Fruit fly (Drosophila melanogaster): Measurements from ENCODE around the gene Argk1.

DNA sequence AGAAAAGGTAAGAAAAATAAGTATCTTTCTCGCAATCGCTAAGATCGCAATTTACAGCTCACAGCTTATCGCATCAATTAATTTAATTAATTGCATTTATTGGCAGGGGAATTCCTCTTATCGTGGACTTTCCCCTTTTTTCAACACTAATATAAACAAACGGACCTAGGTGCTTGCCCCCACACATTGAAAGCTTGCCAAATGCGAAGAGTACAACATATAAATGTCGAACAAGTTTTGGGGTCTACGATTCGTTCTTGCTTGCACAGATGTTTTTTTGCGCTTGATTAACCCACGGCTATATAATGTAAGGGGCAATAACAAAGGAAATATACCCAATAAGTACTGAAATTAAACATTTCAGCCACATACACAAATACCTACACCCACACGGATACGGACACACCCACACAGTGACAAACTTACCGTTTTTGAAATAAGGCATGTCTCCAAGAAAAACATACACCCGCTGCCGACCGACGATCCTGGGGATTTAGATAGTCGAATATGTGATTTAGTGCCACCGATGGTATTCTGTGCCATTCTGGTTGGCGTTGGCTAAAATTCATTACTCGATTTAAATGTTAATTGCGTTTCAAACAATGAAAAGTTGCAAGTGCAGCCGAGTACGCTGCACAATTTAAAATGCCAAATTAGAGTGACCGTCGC is 6.4 kb upstream of the Argk1 start:
- TF ChIP-seq insv (optimal IDR thresholded peaks at IDR 0.05): no peak
- no peak for TF ChIP-seq psq (optimal IDR thresholded peaks at IDR 0.05)
- no peak for TF ChIP-seq Sin3A (optimal IDR thresholded peaks at IDR 0.05)
- TF ChIP-seq ttk (optimal IDR thresholded peaks at IDR 0.05): no peak
- no peak for TF ChIP-seq Myc (optimal IDR thresholded peaks at IDR 0.05)
- no peak for TF ChIP-seq h (optimal IDR thresholded peaks at IDR 0.05)

All from Kc167 (cell line).